Worm (Caenorhabditis elegans): ENCODE data around the gene C23G10.7.

ce11 chrIII:6164253-6164971, 33.8 kb downstream of the C23G10.7 start, which contains the start of gene F42A10.9:
- no peak for TF ChIP-seq nfya-1 (tag; optimal IDR thresholded peaks at IDR 0.05; ENCODE audit: insufficient read depth)
- TF ChIP-seq ztf-11 (tag; optimal IDR thresholded peaks at IDR 0.05): no peak
- TF ChIP-seq mdl-1 (tag; optimal IDR thresholded peaks at IDR 0.05): no peak
- TF ChIP-seq unc-62 (GFP tag; optimal IDR thresholded peaks at IDR 0.05): no peak
- TF ChIP-seq nhr-12 (tag; optimal IDR thresholded peaks at IDR 0.05): no peak
- TF ChIP-seq ama-1 (optimal IDR thresholded peaks at IDR 0.05): peak; percentile 88
- no peak for TF ChIP-seq R02D3.7 (tag; optimal IDR thresholded peaks at IDR 0.05)
- TF ChIP-seq ceh-82 (tag; optimal IDR thresholded peaks at IDR 0.05): no peak
- no peak for TF ChIP-seq sea-2 (GFP tag; optimal IDR thresholded peaks at IDR 0.05)
- peak; percentile 9 for TF ChIP-seq nhr-43 (tag; optimal IDR thresholded peaks at IDR 0.05; ENCODE audit: poor library complexity, severe bottlenecking)
- TF ChIP-seq snpc-4 (tag; optimal IDR thresholded peaks at IDR 0.05): no peak
